Worm (Caenorhabditis elegans) whole organism, young adult: ENCODE measurements around the gene ugt-9.
A peak's percentile ranks its signal among the peaks of the same experiment; 100 is the strongest.

Experiments
- F33H1.4 ChIP-seq: fragments of 200-800 bp; sonication (Bioruptor generic); IDR thresholded peaks from 2 replicates; pipeline ENCODE4 v1.3.6; 2022; ENCODE audit warnings: missing genetic modification reagents, missing genetic modification characterization, missing compliant biosample characterization
- F39B2.1 ChIP-seq: fragments of 200-800 bp; sonication (Bioruptor generic); IDR thresholded peaks from 2 replicates; pipeline ENCODE4 v1.3.6; 2022; ENCODE audit warnings: missing genetic modification reagents, missing genetic modification characterization, missing compliant biosample characterization
- F57A8.1 ChIP-seq: fragments of 200-800 bp; sonication (Bioruptor generic); optimal IDR thresholded peaks from 2 replicates; lab custom pipeline; 2018; ENCODE audit warnings: mild to moderate bottlenecking, missing genetic modification characterization, moderate library complexity, missing compliant biosample characterization
- K12H6.12 ChIP-seq: fragments of 200-800 bp; sonication (Bioruptor generic); optimal IDR thresholded peaks from 2 replicates; lab custom pipeline; 2018; ENCODE audit warnings: mild to moderate bottlenecking, missing genetic modification characterization, missing compliant biosample characterization
- Y53G8AR.9 ChIP-seq: fragments of 200-800 bp; sonication (Bioruptor generic); conservative IDR thresholded peaks from 2 replicates; pipeline ENCODE4 v1.3.6; 2022; ENCODE audit warnings: missing genetic modification reagents, missing genetic modification characterization, missing compliant biosample characterization
- Y95B8A.8 ChIP-seq: fragments of 200-800 bp; sonication (Bioruptor generic); IDR thresholded peaks from 2 replicates; pipeline ENCODE4 v1.3.6; 2022; ENCODE audit warnings: missing genetic modification reagents, missing genetic modification characterization, missing compliant biosample characterization
- aptf-3 ChIP-seq: fragments of 200-800 bp; sonication (Bioruptor generic); IDR thresholded peaks from 2 replicates; pipeline ENCODE4 v1.3.6; 2022; ENCODE audit warnings: missing genetic modification characterization, missing compliant biosample characterization
- attf-3 ChIP-seq: fragments of 200-800 bp; sonication (Bioruptor generic); conservative IDR thresholded peaks from 2 replicates; pipeline ENCODE4 v1.3.6; 2022; ENCODE audit warnings: missing genetic modification reagents, missing genetic modification characterization, missing compliant biosample characterization
- ccch-3 ChIP-seq: fragments of 200-800 bp; sonication (Bioruptor generic); optimal IDR thresholded peaks from 2 replicates; lab custom pipeline; 2018; ENCODE audit warnings: mild to moderate bottlenecking, missing genetic modification characterization, missing compliant biosample characterization
- cebp-1 ChIP-seq, 2 experiments: fragments of 200-800 bp in 1 of 2; sonication (Bioruptor generic) in 1 of 2; sonication (generic microtip) in 1 of 2; IDR thresholded peaks in 1 of 2; optimal IDR thresholded peaks in 1 of 2; 2 replicates each; pipeline versions ENCODE4 v1.3.6 to Lab custom; 2017 to 2022; ENCODE audit warnings: missing compliant biosample characterization in 2 of 2, missing genetic modification characterization in 2 of 2, mild to moderate bottlenecking in 1 of 2, missing genetic modification reagents in 1 of 2, moderate library complexity in 1 of 2
- cebp-2 ChIP-seq: fragments of 200-800 bp; sonication (Bioruptor generic); IDR thresholded peaks from 2 replicates; pipeline ENCODE4 v1.3.6; 2022; ENCODE audit warnings: missing genetic modification characterization, missing compliant biosample characterization
- ceh-79 ChIP-seq: sonication (generic microtip); optimal IDR thresholded peaks from 2 replicates; lab custom pipeline; 2017; ENCODE audit warnings: mild to moderate bottlenecking, missing genetic modification characterization, missing compliant biosample characterization
- ceh-91 ChIP-seq: fragments of 200-800 bp; sonication (Bioruptor generic); IDR thresholded peaks from 2 replicates; pipeline ENCODE4 v1.3.6; 2022; ENCODE audit warnings: missing genetic modification reagents, missing genetic modification characterization, missing compliant biosample characterization
- dox-1 ChIP-seq: fragments of 200-800 bp; sonication (Bioruptor generic); IDR thresholded peaks from 2 replicates; pipeline ENCODE4 v1.3.6; 2022; ENCODE audit warnings: missing genetic modification reagents, missing genetic modification characterization, missing compliant biosample characterization
- dpl-1 ChIP-seq: fragments of 150-350 bp; optimal IDR thresholded peaks from 2 replicates; lab custom pipeline; 2014; ENCODE audit warnings: missing biosample characterization, missing genetic modification reagents, missing genetic modification characterization
- efl-1 ChIP-seq: fragments of 150-350 bp; optimal IDR thresholded peaks from 2 replicates; lab custom pipeline; 2014; ENCODE audit warnings: missing biosample characterization, missing genetic modification reagents, missing genetic modification characterization
- egrh-3 ChIP-seq: fragments of 200-800 bp; sonication (Bioruptor generic); IDR thresholded peaks from 2 replicates; pipeline ENCODE4 v1.3.6; 2022; ENCODE audit warnings: missing genetic modification reagents, missing genetic modification characterization, missing compliant biosample characterization
- him-1 ChIP-seq: sonication (generic microtip); optimal IDR thresholded peaks from 2 replicates; lab custom pipeline; 2016; ENCODE audit warnings: missing genotype, missing genetic modification reagents, missing genetic modification characterization, missing compliant biosample characterization
- hmg-20 ChIP-seq: fragments of 200-800 bp; sonication (Bioruptor generic); IDR thresholded peaks from 2 replicates; pipeline ENCODE4 v1.3.6; 2022; ENCODE audit warnings: missing genetic modification reagents, missing genetic modification characterization, missing compliant biosample characterization
- hsf-1 ChIP-seq: fragments of 200-800 bp; sonication (Bioruptor generic); IDR thresholded peaks from 2 replicates; pipeline ENCODE4 v1.3.6; 2022; ENCODE audit warnings: missing genetic modification reagents, missing genetic modification characterization, missing compliant biosample characterization
- let-607 ChIP-seq, 2 experiments: fragments of 200-800 bp in 1 of 2; sonication (Bioruptor generic) in 1 of 2; sonication (generic microtip) in 1 of 2; optimal IDR thresholded peaks; 2 replicates each; lab custom pipeline; 2016 to 2018; ENCODE audit warnings: mild to moderate bottlenecking in 2 of 2, missing compliant biosample characterization in 2 of 2, missing genetic modification characterization in 2 of 2, moderate library complexity in 2 of 2, missing genotype in 1 of 2
- lin-40 ChIP-seq: sonication (generic microtip); optimal IDR thresholded peaks from 2 replicates; lab custom pipeline; 2016; ENCODE audit warnings: missing genetic modification characterization, mild to moderate bottlenecking, missing compliant biosample characterization, missing genotype, missing genetic modification reagents
- lin-54 ChIP-seq: fragments of 200-800 bp; sonication (Bioruptor generic); optimal IDR thresholded peaks from 2 replicates; lab custom pipeline; 2018; ENCODE audit warnings: mild to moderate bottlenecking, missing genetic modification characterization, missing compliant biosample characterization
- lsl-1 ChIP-seq: fragments of 200-800 bp; sonication (Bioruptor generic); optimal IDR thresholded peaks from 2 replicates; lab custom pipeline; 2018; ENCODE audit warnings: mild to moderate bottlenecking, missing genetic modification characterization, moderate library complexity, missing compliant biosample characterization
- lsy-27 ChIP-seq: sonication (generic microtip); optimal IDR thresholded peaks from 2 replicates; lab custom pipeline; 2017; ENCODE audit warnings: missing genetic modification characterization, mild to moderate bottlenecking, missing compliant biosample characterization, antibody characterized with exemption, missing genotype, borderline replicate concordance; ENCODE audit not compliant: insufficient read depth
- madf-3 ChIP-seq: fragments of 200-800 bp; sonication (Bioruptor generic); IDR thresholded peaks from 2 replicates; pipeline ENCODE4 v1.3.6; 2022; ENCODE audit warnings: missing genetic modification reagents, missing genetic modification characterization, missing compliant biosample characterization
- mel-28 ChIP-seq: sonication (generic microtip); optimal IDR thresholded peaks from 2 replicates; lab custom pipeline; 2016; ENCODE audit warnings: borderline replicate concordance, mild to moderate bottlenecking, missing genetic modification characterization, missing compliant biosample characterization
- mes-4 ChIP-seq: sonication (generic microtip); optimal IDR thresholded peaks from 2 replicates; lab custom pipeline; 2016; ENCODE audit warnings: missing genotype, missing genetic modification characterization, missing compliant biosample characterization
- nfya-2 ChIP-seq: fragments of 200-800 bp; sonication (Bioruptor generic); IDR thresholded peaks from 2 replicates; pipeline ENCODE4 v1.3.6; 2022; ENCODE audit warnings: missing genetic modification reagents, missing genetic modification characterization, missing compliant biosample characterization
- nhr-90 ChIP-seq: sonication (generic microtip); optimal IDR thresholded peaks from 2 replicates; lab custom pipeline; 2016; ENCODE audit warnings: missing genotype, mild to moderate bottlenecking, missing genetic modification characterization, missing compliant biosample characterization
- pbrm-1 ChIP-seq: fragments of 200-800 bp; sonication (Bioruptor generic); IDR thresholded peaks from 2 replicates; pipeline ENCODE4 v1.3.6; 2022; ENCODE audit warnings: missing genetic modification reagents, missing genetic modification characterization, missing compliant biosample characterization
- rcor-1 ChIP-seq: fragments of 200-800 bp; sonication (Bioruptor generic); IDR thresholded peaks from 2 replicates; pipeline ENCODE4 v1.3.6; 2022; ENCODE audit warnings: missing genetic modification reagents, missing genetic modification characterization, missing compliant biosample characterization
- rec-8 ChIP-seq, 2 experiments: sonication (generic microtip); optimal IDR thresholded peaks; 2 replicates each; lab custom pipeline; 2016; ENCODE audit warnings: mild to moderate bottlenecking in 2 of 2, missing genetic modification characterization in 2 of 2, missing genetic modification reagents in 2 of 2, missing genotype in 2 of 2, missing biosample characterization in 1 of 2, missing compliant biosample characterization in 1 of 2, moderate library complexity in 1 of 2
- repo-1 ChIP-seq: sonication (generic microtip); optimal IDR thresholded peaks from 2 replicates; lab custom pipeline; 2017; ENCODE audit warnings: mild to moderate bottlenecking, missing genetic modification characterization, missing compliant biosample characterization
- sdz-38 ChIP-seq: sonication (generic microtip); optimal IDR thresholded peaks from 2 replicates; lab custom pipeline; 2016; ENCODE audit warnings: missing genotype, missing genetic modification characterization, missing compliant biosample characterization
- sea-2 ChIP-seq: fragments of 200-800 bp; sonication (Bioruptor generic); IDR thresholded peaks from 2 replicates; pipeline ENCODE4 v1.3.6; 2022; ENCODE audit warnings: missing genetic modification characterization, missing compliant biosample characterization
- snpc-4 ChIP-seq, 5 experiments: fragments of 150-350 bp in 1 of 5; sonication (generic microtip) in 4 of 5; optimal IDR thresholded peaks; 2 replicates each; lab custom pipeline; 2014 to 2018; ENCODE audit warnings: missing genetic modification characterization in 5 of 5, missing biosample characterization in 3 of 5, antibody characterized with exemption in 2 of 5, mild to moderate bottlenecking in 2 of 5, missing compliant biosample characterization in 2 of 5, missing genotype in 2 of 5, moderate library complexity in 2 of 5, missing genetic modification reagents in 1 of 5
- sptf-2 ChIP-seq: fragments of 200-800 bp; sonication (Bioruptor generic); optimal IDR thresholded peaks from 2 replicates; lab custom pipeline; 2018; ENCODE audit warnings: mild to moderate bottlenecking, missing genetic modification characterization, missing compliant biosample characterization
- unc-62 ChIP-seq: fragments of 150-350 bp; optimal IDR thresholded peaks from 2 replicates; lab custom pipeline; 2014; ENCODE audit warnings: missing biosample characterization, missing genetic modification reagents, missing genetic modification characterization
- xnd-1 ChIP-seq: sonication (generic microtip); optimal IDR thresholded peaks from 2 replicates; lab custom pipeline; 2016; ENCODE audit warnings: missing genotype, missing genetic modification reagents, missing genetic modification characterization, missing compliant biosample characterization
- zfh-2 ChIP-seq: fragments of 200-800 bp; sonication (Bioruptor generic); conservative IDR thresholded peaks from 2 replicates; pipeline ENCODE4 v1.3.6; 2022; ENCODE audit warnings: missing genetic modification reagents, missing genetic modification characterization, missing compliant biosample characterization
- ztf-3 ChIP-seq: fragments of 200-800 bp; sonication (Bioruptor generic); optimal IDR thresholded peaks from 2 replicates; lab custom pipeline; 2018; ENCODE audit warnings: mild to moderate bottlenecking, missing genetic modification characterization, missing compliant biosample characterization
- ztf-6 ChIP-seq: fragments of 200-800 bp; sonication (Bioruptor generic); IDR thresholded peaks from 2 replicates; pipeline ENCODE4 v1.3.6; 2022; ENCODE audit warnings: missing genetic modification reagents, missing genetic modification characterization, missing compliant biosample characterization

ugt-9 gene

DNA sequence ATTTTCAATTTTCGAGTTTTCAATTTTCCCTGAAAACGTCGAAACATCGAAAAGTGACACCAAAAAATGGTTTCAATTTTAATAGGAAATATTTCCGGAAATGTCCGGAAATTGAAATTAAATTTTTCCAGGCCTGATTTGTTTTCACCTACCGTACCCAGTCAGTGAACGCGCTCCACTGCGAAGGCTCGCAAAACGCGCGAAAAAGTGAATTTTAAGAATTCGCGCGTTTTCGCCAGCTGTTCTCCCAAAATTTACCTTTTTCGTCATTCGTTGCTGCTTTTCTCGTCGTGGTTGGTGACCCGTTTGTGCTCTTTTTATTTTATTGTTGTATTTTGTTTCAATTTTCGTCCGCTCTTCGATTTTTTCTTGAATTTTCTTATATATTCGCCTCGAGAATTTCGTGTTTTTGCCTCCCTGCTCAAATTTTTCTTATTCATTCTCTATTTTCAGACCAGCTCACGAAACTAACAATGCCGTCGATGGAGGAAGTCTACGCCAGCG lies 5.8 kb upstream of the ugt-9 start, which contains the start of gene T19H12.2 (continued):
- TF ChIP-seq sptf-2 (GFP tag; lab: Kevin White, UChicago) (no peak), lsl-1 (GFP tag; lab: Kevin White, UChicago) (peak; percentile 99), attf-3 (GFP tag; lab: Robert Waterston, UW) (peak; percentile 67), nfya-2 (GFP tag; lab: Robert Waterston, UW) (no peak), ccch-3 (no peak), mel-28 (tag; lab: Kevin White, UChicago) (no peak), Y95B8A.8 (GFP tag; lab: Robert Waterston, UW) (peak; percentile 93), sea-2 (GFP tag; lab: Robert Waterston, UW) (no peak), ceh-79 (tag; lab: Kevin White, UChicago) (no peak), F39B2.1 (GFP tag; lab: Robert Waterston, UW) (0 out of 2 replicates have a peak, but pooled peaks have one; percentile 54), ceh-91 (GFP tag; lab: Robert Waterston, UW) (peak; percentile 99), lsy-27 (tag; lab: Kevin White, UChicago) (no peak), ztf-3 (GFP tag; lab: Kevin White, UChicago) (no peak), F33H1.4 (GFP tag; lab: Robert Waterston, UW) (peak; percentile 92), rcor-1 (GFP tag; lab: Robert Waterston, UW) (peak; percentile 93), pbrm-1 (GFP tag; lab: Robert Waterston, UW) (peak; percentile 80), lin-40 (no peak), dpl-1 (GFP tag; lab: Kevin White, UChicago) (peak; percentile 94), nhr-90 (tag; lab: Kevin White, UChicago) (no peak), cebp-2 (GFP tag; lab: Robert Waterston, UW) (no peak), repo-1 (tag; lab: Kevin White, UChicago) (no peak), sdz-38 (tag; lab: Kevin White, UChicago) (no peak), unc-62 (GFP tag; lab: Kevin White, UChicago) (no peak)

DNA sequence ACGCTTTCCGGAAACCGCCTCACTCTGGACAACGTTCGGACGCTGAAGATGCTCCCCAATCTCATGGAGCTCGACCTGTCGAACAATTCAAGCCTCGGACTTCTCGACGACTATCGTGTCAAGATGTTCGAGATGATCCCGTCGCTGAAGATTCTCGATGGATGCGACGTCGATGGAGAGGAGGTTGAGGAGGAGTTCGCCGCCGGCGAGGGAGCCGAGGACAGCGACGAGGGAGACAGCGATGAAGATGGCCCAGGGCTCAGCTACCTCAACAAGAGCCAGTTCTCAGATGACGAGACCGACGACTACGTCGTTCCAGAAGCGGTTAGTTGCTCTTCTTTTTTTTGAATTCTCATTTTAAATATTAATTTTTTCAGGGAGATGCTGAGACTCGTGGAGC lies 5.1 kb upstream of the ugt-9 start:
- peak; percentile 81 for TF ChIP-seq zfh-2 (GFP tag; lab: Robert Waterston, UW)
- no peak for TF ChIP-seq sptf-2 (GFP tag; lab: Kevin White, UChicago)
- TF ChIP-seq hmg-20 (GFP tag; lab: Robert Waterston, UW), result no peak
- no peak for TF ChIP-seq F33H1.4 (GFP tag; lab: Robert Waterston, UW)
- TF ChIP-seq egrh-3 (GFP tag; lab: Robert Waterston, UW), result peak; percentile 70; the same call in 1 of the 2 replicates

DNA sequence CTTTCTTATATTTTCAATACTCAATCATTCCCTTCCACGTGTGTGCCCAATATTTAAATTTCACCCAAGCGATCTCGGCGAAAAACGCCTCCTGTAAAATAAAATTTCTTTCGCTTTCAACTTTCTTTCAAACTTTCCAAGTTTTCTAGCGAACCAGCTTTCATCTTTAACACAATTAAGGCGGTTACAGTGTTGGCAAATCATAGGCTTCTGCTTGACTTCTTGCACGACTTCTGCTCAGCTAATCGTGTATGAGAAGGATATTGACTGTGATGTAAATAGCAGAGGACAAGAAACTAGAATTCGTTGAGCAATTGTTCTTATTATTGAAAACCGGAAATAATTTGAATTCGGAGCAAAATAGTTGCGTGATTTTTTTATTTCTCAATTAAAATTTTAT lies 4.5 kb upstream of the ugt-9 start:
- peak; percentile 25 for TF ChIP-seq lin-54
- no peak for TF ChIP-seq K12H6.12 (tag; lab: Kevin White, UChicago)
- TF ChIP-seq mes-4 (tag; lab: Kevin White, UChicago), result no peak
- peak; percentile 23; the same call in 1 of the 2 replicates for TF ChIP-seq dox-1 (GFP tag; lab: Robert Waterston, UW)
- peak; percentile 6; the same call in 1 of the 2 replicates for TF ChIP-seq aptf-3
- no peak for TF ChIP-seq let-607 (tag; optimal IDR thresholded peaks at IDR 0.05; lab: Kevin White, UChicago)
- TF ChIP-seq snpc-4 (GFP tag; optimal IDR thresholded peaks at IDR 0.05; lab: Kevin White, UChicago), result no peak
- TF ChIP-seq snpc-4 (tag; optimal IDR thresholded peaks at IDR 0.05; lab: Kevin White, UChicago), result peak in 2 of 4 experiments; percentile 6 to 31
- no peak for TF ChIP-seq cebp-1 (GFP tag; IDR thresholded peaks at IDR 0.05; lab: Robert Waterston, UW)
- TF ChIP-seq cebp-1 (tag; optimal IDR thresholded peaks at IDR 0.05; lab: Kevin White, UChicago), result no peak
- TF ChIP-seq him-1 (tag; lab: Kevin White, UChicago), result peak; percentile 9
- TF ChIP-seq rcor-1 (GFP tag; lab: Robert Waterston, UW), result peak; percentile 52; the same call in 1 of the 2 replicates
- peak; percentile 83 for TF ChIP-seq Y53G8AR.9
- TF ChIP-seq ztf-6 (GFP tag; lab: Robert Waterston, UW), result no peak
- TF ChIP-seq F57A8.1 (GFP tag; lab: Kevin White, UChicago), result no peak
- peak; percentile 81 for TF ChIP-seq madf-3 (GFP tag; lab: Robert Waterston, UW)
- peak; percentile 38 for TF ChIP-seq efl-1 (GFP tag; lab: Kevin White, UChicago)
- TF ChIP-seq rec-8 (tag; optimal IDR thresholded peaks at IDR 0.05; lab: Kevin White, UChicago), result no peak
- TF ChIP-seq xnd-1 (tag; lab: Kevin White, UChicago), result peak; percentile 74
- peak; percentile 62; the same call in 1 of the 2 replicates for TF ChIP-seq pbrm-1 (GFP tag; lab: Robert Waterston, UW)
- peak; percentile 77 for TF ChIP-seq hsf-1 (GFP tag; lab: Robert Waterston, UW)
- peak; percentile 75; the same call in 1 of the 2 replicates for TF ChIP-seq F39B2.1 (GFP tag; lab: Robert Waterston, UW)
